Fruit fly (Drosophila melanogaster): ENCODE results near the gene CG1271.

The CG1271 gene

DNA sequence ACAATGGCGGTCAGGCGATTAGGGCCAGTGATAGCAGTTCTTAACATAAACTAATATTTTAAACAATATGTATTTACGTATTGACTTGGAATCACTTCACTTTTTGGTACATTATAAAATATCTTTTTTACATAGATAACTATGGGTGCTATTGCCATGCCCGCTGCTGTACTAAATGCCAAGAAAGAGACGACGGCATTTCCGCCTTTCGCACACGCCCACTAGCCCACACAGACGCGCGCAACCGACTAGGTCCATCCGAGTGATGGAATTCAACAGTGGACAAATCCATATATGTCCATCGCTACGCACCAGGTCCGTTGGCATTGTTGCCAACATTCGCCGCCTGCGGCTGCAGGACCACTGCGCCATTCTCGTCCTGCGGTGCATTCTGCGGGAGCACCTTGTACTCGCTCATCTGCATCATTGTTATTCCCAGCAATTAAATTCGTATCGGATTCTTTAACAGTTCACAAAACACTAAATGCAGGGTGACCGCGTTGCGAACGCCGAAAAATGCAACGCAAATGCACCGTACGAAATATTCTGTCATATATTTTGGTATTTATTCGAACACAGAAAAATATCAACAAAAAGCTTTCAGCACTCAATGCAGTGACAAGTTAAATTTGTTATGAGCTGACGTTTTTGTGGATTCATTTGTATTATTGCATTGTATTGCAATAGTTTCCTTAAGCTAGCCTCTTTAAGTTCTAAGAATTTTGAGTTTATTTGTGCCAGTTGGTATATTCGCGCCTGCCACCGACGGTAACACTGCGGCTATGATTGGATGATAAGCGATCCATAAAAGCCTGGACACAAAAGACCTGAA lies 5.8 kb upstream of the CG1271 start, which contains the start of the genes scramb2 and Sk2:
Gene scramb2 (minus strand): TSS at position 488 of the 832 bp plus-strand sequence.
Gene Sk2 (plus strand): TSS at position 763 of the 832 bp plus-strand sequence.
- no peak for TF ChIP-seq CG8478 (optimal IDR thresholded peaks at IDR 0.05)
- no peak for TF ChIP-seq CTCF (optimal IDR thresholded peaks at IDR 0.05)

DNA sequence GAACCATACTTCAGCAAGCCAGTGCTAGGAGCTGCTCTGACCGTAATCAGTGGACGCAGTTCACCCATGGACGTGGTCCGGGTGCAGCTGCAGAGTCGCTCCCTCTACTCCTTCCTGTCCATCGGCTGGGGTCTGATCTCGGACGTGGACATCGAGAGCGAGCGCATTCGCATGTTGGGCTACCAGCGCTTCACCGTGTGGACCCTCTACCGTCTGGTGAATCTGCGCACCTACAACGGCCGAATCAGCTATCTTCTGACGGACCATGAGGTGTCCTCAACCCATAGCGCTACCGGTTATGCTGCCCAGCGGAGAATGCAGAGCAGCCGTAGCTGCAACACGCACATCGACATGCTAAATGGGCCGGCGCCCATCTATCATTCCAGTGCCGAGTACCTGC lies 3.7 kb upstream of the CG1271 start:
- TF ChIP-seq CG8478 (optimal IDR thresholded peaks at IDR 0.05) (no peak), CTCF (optimal IDR thresholded peaks at IDR 0.05) (no peak)

DNA sequence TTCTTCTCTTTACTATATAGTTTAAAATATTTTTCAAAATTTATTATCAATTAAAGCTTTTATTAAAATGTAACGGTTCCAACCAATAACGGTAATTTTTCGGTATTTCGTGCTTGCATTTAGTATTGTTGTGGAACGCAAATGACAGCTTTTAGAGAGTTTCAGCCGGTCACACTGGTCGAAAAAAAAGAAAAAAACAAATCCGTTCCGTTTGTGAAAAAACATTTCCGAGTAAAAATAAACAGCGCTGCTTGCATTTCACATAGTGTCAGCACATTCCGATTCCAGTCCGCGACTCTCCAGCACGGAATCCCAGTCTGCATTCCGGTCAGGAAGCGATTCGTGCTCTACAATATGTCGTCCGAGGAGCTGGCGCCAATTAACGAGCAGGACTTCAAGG lies 2.1 kb upstream of the CG1271 start, which contains the start of gene CG32485:
Gene CG32485 (plus strand): TSS at position 139 of the 400 bp plus-strand sequence.
- TF ChIP-seq CG8478 (optimal IDR thresholded peaks at IDR 0.05): no peak
- TF ChIP-seq CTCF (optimal IDR thresholded peaks at IDR 0.05): no peak

DNA sequence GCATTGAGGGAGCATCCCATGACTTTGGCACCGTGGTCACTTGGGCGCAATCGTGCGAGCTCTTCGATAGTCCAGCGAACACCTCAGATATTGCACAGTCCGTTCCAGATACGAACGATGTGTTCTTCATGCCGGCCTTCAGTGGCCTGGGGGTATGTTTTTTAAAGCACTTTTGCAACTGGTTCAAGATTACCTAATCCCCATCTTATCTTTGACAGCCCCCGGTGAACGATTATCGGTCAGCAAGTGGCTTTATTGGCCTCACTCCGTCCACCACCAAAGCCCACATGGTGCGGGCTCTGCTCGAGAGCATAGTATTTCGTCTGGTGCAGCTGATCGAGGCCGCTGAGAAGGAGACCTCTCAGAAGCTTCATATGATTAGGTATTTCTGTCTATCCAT lies 1.8 kb downstream of the CG1271 start:
- TF ChIP-seq CG8478 (optimal IDR thresholded peaks at IDR 0.05): no peak
- no peak for TF ChIP-seq CTCF (optimal IDR thresholded peaks at IDR 0.05)

DNA sequence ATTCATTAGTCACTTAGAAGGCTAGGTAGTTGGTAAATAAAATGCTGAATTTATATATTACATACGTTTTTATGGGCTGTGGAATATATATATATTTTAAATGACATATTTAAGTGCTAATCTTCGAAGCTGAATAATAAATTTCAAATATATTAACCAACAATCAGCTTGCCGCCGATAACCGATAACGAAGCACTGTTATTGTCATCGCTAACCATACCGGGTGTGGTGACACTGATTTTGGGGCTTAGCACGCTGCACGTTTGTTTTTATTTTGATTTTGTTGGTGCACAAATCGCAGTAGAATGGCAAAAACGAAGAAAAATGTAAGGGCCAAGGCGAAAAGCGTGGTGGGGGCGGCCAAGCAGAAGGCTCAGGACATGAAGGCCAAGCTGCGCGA lies 2.5 kb downstream of the CG1271 start, which contains the start of gene CG16753:
Gene CG16753 (plus strand): TSS at position 229 of the 400 bp plus-strand sequence.
- TF ChIP-seq CG8478 (optimal IDR thresholded peaks at IDR 0.05): no peak
- no peak for TF ChIP-seq CTCF (optimal IDR thresholded peaks at IDR 0.05)

DNA sequence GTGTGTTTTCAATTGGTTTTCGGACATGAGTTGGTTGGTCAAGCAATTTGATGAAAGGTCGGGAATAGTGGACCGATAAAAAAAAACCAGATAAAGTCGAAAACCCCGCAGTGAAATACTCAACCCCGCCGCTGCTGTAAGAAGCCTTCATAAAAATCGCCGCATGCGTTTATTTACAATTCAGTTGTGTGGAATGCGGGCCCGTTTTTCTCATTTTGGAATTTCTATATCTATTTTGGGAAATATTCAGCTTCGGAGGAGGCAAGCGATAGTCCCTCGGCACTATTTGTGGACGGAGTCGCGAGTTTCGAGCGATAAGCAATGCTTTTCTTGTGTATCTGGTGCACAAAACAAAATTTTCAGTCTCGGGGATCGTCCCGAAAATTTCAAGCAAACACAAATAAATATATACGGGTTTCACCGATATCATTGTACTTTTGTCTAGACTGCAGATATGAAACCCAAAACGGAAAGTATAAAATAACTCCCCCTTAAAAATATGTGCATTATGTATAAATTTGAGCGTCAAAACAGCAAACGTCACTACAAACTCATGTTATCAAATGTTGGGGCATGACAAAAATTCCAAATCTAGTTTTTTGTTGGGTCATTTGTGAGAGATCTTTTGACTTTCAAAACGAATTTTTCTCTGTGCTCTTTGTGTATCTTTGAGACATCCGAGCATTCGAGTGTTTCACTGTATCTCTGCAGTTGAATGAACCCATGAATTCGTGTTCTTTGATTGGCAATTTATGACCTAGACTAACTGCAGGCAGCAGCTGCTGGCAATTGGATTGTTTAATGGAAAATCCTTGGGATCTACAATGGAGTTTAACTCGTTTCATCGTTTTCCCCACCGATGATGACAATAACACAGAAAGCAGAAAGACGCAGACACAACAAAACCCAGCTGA lies 6.9 kb downstream of the CG1271 start:
- TF ChIP-seq CG8478 (optimal IDR thresholded peaks at IDR 0.05) (no peak), CTCF (optimal IDR thresholded peaks at IDR 0.05) (no peak)

DNA sequence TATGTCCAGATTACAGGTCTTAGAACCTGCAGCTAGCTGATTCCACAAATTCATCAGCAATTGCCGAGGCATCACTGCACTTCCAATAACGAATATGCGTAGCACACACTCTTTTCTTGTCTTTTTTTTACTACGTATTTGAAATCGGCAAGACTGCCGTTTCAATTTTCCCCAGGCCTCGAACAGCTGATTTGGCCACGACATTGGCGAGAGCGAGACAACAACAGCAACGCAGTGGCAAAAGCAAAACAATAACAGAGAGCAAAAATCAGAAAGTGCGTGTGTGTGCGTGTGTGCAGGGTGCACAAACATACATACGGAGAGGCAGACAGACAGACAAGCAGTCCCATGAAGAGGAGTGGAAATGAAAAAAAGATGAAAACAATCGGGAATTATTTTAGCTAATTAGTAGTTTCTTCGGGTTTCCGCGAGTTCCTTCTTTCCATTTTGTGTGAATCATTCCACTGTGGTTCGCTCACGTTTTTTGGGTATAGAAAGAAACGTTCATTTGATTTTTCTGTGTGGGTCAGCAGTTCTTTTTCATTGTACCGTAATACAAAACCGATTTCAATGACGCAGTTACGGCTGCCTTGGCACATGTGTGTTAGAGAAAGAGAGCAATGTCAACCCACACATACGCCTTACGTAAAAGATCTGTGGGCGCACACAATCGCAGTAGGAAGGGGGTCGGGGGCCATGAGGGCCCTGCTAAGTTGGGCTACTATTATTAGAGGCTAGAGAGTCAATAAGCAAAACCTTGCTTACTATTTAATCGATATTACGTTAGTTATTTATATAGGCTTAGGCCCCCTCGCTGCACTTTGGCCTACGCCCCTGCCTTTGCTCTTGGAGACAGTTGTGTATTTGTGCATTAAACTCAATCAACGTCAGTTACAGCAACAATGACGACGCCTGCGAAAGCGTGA lies 8.0 kb downstream of the CG1271 start:
- TF ChIP-seq CG8478 (optimal IDR thresholded peaks at IDR 0.05) (no peak), CTCF (optimal IDR thresholded peaks at IDR 0.05) (no peak)

DNA sequence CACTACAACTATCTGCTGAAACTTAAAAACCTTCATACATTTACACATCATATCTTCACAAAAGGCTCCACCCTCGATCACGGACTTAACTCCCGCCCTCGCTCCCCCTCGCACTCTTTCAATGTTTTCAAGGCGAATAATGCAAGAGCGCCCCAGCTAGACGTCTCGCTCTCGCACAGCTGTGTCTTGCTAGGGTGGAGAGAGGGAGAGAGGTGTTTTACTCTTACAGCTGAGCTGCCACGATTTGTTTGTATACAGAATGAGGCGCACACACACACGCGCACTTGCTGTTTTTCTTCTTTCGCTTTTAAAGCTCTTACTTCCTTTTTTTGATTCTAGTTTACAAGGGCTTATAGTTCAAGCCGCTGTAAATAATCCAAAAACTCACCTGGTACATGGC lies 17.5 kb downstream of the CG1271 start:
- TF ChIP-seq CTCF (optimal IDR thresholded peaks at IDR 0.05) (no peak), CG8478 (optimal IDR thresholded peaks at IDR 0.05) (no peak)

DNA sequence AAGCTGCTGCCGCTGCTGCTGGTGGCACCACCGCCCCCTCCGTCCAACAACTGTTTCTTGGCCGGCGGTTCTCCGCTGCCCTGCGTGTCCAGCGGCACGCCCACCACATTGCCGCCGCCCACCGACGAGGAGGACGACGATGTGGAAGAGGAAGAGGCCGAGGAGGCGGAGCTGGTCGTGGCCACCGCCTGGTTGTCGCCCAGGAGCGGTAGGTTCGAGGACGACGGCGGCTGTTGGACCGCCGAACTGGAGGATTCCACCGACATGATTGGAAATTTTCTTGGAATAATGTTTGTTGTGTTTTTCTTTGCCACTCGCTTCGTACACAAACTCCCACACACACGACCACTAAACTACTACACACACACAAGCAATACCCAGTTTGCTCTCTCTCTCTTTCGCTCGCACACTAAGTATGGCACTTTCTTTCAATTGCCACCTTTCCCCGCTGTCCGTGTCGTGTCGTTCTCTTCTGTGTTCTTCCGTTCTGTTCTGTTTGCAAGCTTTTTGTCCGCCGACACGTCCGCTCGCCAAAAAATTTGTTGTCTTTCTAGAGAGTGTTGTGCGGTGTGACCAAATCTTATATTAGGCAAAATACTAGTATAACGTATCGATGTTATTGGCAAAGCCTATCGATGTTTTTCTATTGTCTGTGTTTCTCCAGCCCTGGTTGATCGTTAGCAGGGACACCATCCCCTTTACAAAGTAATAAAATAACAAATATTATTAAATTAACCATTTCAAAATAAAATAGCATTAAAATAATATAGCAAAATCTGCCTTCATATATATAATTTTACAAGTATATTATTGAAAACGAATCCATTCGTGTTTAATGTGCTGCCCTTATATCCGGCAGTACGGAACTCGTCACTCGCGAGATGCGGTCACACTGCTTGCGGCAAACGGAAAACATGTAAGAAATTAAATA lies 18.2 kb downstream of the CG1271 start, which contains the start of the genes CG32486 and PAN3:
Gene CG32486 (minus strand): TSS at position 566 of the 931 bp plus-strand sequence.
Gene PAN3 (plus strand): TSS at position 860 of the 931 bp plus-strand sequence.
- TF ChIP-seq CG8478 (optimal IDR thresholded peaks at IDR 0.05): no peak
- TF ChIP-seq CTCF (optimal IDR thresholded peaks at IDR 0.05): no peak

DNA sequence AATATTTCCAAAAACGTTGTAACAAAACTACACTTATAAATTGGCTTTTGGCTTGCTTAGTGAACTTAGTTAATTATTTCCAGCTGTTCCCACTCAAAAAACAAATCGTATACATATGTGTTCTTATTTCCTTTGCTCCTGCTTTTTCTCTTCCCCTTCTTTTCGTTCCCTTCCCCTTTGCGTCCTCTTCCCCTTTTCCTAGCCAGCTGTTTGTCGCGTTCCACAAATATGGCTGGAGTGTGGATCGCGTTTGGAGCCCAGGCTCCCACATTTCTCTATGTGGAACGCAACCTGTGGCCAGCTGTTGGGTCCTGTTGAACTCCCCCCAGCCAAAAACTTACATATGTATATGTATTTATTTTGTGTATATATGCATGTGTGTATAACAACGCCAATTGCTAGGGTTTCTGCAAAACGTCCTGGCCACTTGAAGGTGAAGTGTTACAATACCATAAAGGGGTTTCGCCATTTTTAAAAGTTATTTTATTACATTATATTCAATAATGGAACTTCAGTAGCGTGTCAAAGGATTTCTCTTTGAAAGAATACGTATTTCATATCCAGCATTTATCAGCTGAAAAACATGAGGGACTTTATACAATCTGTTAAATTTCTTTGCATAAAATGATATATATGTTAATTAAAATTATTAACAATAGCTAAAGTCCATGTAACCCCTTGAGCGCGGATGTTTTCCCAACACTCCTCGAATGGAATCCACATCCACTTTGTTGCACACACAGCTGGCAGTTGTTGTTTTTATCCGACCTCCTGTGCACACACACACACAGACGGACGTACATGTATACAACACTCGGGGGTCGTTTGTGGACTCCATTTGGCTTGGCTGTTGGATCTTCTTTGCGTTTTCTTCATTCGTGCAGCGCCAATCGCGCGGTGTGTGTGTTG lies 19.6 kb downstream of the CG1271 start:
- TF ChIP-seq CG8478 (optimal IDR thresholded peaks at IDR 0.05) (no peak), CTCF (optimal IDR thresholded peaks at IDR 0.05) (no peak)

DNA sequence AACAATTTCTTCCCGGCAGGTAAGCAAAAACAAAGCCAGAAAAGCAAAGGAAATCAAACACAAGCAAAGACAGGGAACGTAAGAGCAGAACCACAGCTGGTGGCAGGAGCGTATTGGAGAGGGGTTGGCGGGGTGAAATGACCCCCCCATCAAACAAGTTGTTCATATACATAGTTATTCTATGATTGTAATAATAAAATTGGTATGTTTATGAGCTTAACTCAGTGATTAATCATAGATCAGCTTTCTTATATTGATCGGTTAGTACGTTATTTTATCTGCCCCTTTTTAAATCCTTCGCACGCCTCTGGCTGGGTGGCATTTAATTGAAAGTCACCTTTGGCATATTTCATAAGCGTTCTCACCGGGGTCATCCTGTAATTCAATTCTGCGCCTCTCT lies 21.1 kb downstream of the CG1271 start:
- TF ChIP-seq CTCF (optimal IDR thresholded peaks at IDR 0.05): no peak
- TF ChIP-seq CG8478 (optimal IDR thresholded peaks at IDR 0.05): no peak

DNA sequence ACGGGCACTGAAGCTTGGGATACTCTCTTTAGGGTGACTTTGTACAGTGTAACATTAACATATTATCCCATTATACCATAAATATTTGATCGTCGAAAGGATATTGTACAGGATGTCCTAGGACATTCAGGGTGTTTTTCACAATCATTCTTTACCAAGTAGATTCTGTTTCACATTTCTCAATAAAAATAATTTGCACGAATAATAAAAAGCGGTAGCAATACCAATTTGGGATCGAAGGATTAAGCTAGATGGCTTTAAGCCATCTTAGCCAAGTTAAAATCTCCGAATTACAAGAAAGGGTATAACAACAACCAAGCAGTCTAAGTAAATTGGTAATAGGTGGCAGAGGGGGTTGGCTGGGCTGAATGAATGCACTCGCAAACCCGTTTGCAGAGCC lies 22.1 kb downstream of the CG1271 start:
- no peak for TF ChIP-seq CG8478 (optimal IDR thresholded peaks at IDR 0.05)

All from S2 (cell line).